Worm (Caenorhabditis elegans): ENCODE measurements around the gene hphd-1.
"Not testable (repeated sequence)": the region's sequence is repeated elsewhere in the genome, so short reads cannot be mapped to it uniquely, and the experiment has no call there.

The hphd-1 gene

DNA sequence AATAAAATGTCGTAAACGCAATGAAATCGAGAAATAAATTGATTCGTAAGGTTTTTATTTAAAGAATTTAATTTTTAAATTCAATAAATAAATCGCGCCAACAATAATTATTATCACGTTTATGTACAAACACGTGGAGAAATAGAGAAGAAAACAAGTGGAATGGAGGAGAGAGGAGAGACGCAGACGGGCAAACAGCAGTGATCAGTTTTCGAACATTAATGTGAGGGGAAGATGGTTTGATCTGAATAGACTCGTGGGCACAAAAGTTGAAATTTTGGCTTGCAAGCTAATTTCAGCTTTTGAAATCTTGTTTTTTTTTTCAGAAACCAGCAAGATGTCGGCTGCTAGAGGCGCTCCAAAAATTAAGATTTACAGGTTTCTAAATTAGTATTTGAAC lies at the start of gene hphd-1:
TSS of gene hphd-1 (minus strand) at position 323 of the 400 bp plus-strand sequence.
- no peak for TF ChIP-seq pes-1 (GFP tag; IDR thresholded peaks at IDR 0.05)
- no peak for TF ChIP-seq ceh-36 (tag; optimal IDR thresholded peaks at IDR 0.05)
- no peak for TF ChIP-seq ets-7 (tag; optimal IDR thresholded peaks at IDR 0.05)
- no peak for TF ChIP-seq ama-1 (optimal IDR thresholded peaks at IDR 0.05)
- no peak for TF ChIP-seq ceh-13 (GFP tag; optimal IDR thresholded peaks at IDR 0.05)
- TF ChIP-seq hnd-1 (tag; optimal IDR thresholded peaks at IDR 0.05), result no peak

DNA sequence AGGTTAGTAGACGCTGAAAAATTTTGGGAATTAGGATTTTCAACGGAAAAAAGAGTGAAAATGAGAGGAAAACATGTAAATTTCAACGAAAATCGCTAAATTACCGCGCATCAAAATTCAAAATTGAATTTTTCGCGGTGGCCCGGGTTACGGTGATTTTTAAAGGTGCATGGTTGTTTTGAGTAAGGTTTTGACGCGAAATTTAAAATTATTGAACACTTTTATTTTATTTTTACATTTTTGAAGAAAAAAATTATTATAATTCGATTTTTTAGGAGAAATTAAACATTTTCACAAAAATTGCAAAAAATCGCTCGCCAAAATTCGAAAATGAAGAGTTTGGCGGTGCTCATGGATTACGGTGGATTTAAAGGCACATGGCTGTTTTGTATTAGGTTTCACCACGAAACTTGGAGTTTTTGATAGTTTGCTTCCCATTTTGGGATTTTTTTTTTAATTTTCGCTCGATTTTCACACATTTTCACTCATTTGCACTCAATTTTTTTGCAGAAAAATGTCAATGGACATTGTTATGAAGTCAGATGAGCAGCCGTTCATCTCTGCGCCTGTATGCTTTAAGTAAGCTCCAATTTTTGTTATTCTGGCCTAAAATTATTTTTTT lies 47.2 kb upstream of the hphd-1 start, which contains the start of gene puf-6:
TSS of gene puf-6 (minus strand) at position 13 of the 622 bp plus-strand sequence.
- TF ChIP-seq hnd-1 (tag; optimal IDR thresholded peaks at IDR 0.05); hmg-4 (GFP tag; optimal IDR thresholded peaks at IDR 0.05); B0310.2 (tag; optimal IDR thresholded peaks at IDR 0.05): not testable (repeated sequence)

DNA sequence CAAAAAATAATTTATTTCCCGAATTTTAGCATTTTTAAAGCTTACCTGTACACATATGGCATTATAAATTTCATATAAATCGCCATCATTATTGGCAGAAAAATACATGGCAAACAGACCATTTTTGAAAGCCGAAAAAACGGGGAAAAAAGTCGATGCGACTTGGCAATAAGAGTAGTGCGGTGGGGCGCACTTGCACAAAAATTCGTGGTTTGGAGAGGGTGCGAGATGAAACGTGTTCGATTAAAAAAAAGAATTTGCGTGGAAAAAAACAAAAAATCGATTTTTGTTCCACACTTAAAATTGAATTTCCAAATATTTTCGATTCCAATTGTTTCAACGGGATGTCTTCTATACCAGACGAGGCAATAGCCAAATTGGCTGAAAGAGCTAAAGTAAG lies 40.3 kb upstream of the hphd-1 start, which contains the start of gene F18A11.3:
TSS of gene F18A11.3 (minus strand) at position 125 of the 400 bp plus-strand sequence.
- no peak for TF ChIP-seq ama-1 (optimal IDR thresholded peaks at IDR 0.05)
- TF ChIP-seq tbx-11 (GFP tag; IDR thresholded peaks at IDR 0.05), result no peak
- TF ChIP-seq pes-1 (GFP tag; IDR thresholded peaks at IDR 0.05), result no peak
- no peak for TF ChIP-seq F13C5.2 (tag; optimal IDR thresholded peaks at IDR 0.05)
- no peak for TF ChIP-seq sea-1 (GFP tag; conservative IDR thresholded peaks at IDR 0.05)
- no peak for TF ChIP-seq flt-1 (GFP tag; IDR thresholded peaks at IDR 0.05)
- TF ChIP-seq scrt-1 (GFP tag; IDR thresholded peaks at IDR 0.05), result no peak
- TF ChIP-seq hnd-1 (tag; optimal IDR thresholded peaks at IDR 0.05), result no peak
- no peak for TF ChIP-seq ceh-13 (GFP tag; optimal IDR thresholded peaks at IDR 0.05)
- no peak for TF ChIP-seq ets-7 (tag; optimal IDR thresholded peaks at IDR 0.05)
- TF ChIP-seq hmg-4 (GFP tag; optimal IDR thresholded peaks at IDR 0.05), result no peak
- no peak for TF ChIP-seq ceh-36 (tag; optimal IDR thresholded peaks at IDR 0.05)
- TF ChIP-seq aly-1 (tag; optimal IDR thresholded peaks at IDR 0.05), result no peak
- no peak for TF ChIP-seq B0310.2 (tag; optimal IDR thresholded peaks at IDR 0.05)
- TF ChIP-seq hmbx-1 (tag; optimal IDR thresholded peaks at IDR 0.05), result no peak
- no peak for TF ChIP-seq tbx-37 (GFP tag; conservative IDR thresholded peaks at IDR 0.05)
- no peak for TF ChIP-seq tra-4 (tag; optimal IDR thresholded peaks at IDR 0.05)

DNA sequence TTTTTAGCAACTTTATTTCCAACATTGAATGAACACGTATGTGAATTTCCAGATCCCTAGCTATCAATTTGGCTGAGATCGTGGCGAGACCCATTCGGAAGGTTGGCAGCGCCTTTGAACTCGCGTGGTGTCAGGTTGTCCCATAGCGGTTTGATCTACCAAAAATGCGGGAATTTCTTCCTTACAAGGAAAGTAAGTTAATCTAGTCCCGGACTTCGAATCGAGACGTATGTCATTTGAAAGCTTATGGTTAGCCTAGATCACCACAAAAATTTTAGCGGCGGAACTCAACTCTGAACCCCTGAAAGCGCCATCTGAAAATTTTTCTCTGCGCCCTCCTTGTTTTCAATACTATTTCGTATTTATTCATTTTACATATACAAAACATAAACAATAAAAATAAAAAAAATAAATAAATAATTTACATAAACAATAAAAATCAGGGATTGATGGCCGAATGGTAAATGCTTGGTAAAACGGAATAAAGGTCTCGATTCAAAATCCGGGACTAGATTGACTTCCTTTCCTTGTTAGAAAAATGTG lies 35.3 kb upstream of the hphd-1 start, which contains the start of gene F18A11.2:
TSS of gene F18A11.2 (plus strand) at position 51 of the 543 bp plus-strand sequence.
- TF ChIP-seq hmg-4 (GFP tag; optimal IDR thresholded peaks at IDR 0.05); tra-4 (tag; optimal IDR thresholded peaks at IDR 0.05); ceh-13 (GFP tag; optimal IDR thresholded peaks at IDR 0.05): not testable (repeated sequence)

DNA sequence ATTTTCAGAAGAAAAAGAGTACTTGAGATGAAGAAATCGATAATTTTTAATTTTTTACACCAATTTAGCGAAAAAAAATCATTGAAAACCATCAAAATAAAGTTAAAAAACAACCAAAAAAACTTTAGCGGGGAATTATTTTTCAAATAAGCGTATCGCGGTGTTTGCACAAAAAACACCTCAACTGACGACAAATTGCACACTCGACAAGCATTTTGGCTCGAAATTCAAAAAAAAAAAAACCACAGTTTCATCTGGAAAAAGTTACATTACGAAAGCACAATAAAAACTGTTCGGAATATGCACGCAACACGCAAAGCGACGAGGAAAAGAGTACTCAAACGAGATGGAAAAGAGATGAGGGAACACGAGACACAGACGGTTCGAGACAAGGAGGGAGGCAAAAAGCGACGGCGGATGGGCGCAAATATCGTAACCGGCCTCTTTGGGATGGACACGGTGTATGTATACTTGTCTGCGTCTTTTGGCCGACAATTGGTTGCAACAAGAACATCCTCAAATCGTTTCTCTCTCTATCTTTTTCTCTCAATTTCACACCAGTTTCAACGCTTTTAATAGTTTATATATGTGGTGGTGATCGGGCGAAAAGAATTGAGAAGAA lies 34.3 kb upstream of the hphd-1 start:
- no peak for TF ChIP-seq ets-7 (tag; optimal IDR thresholded peaks at IDR 0.05)
- TF ChIP-seq ceh-36 (tag; optimal IDR thresholded peaks at IDR 0.05), result no peak
- TF ChIP-seq ama-1 (optimal IDR thresholded peaks at IDR 0.05), result no peak
- TF ChIP-seq aly-1 (tag; optimal IDR thresholded peaks at IDR 0.05), result no peak
- no peak for TF ChIP-seq hnd-1 (tag; optimal IDR thresholded peaks at IDR 0.05)
- TF ChIP-seq hmg-4 (GFP tag; optimal IDR thresholded peaks at IDR 0.05), result no peak
- no peak for TF ChIP-seq tra-4 (tag; optimal IDR thresholded peaks at IDR 0.05)
- TF ChIP-seq scrt-1 (GFP tag; IDR thresholded peaks at IDR 0.05), result no peak
- no peak for TF ChIP-seq F13C5.2 (tag; optimal IDR thresholded peaks at IDR 0.05)
- no peak for TF ChIP-seq pes-1 (GFP tag; IDR thresholded peaks at IDR 0.05)

DNA sequence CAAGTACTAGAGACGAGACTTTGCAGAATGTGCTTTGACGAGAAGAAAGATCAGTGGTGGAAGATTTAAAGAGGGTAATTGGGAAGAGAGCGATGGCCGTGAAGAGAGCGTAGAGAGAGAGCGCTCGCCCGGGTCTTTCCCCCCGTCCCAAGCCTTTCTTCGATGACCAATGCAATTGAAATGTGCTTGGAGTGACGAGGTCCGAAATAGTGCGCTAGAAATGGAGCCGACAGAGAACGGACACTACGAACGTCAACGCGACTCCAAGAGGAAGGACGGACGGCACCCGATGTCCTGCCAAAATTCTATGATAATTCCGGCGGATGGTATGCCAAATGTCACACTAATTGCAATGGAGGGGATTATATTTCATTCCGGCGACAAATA lies 33.7 kb upstream of the hphd-1 start:
- TF ChIP-seq hmbx-1 (tag; optimal IDR thresholded peaks at IDR 0.05) (no peak), ama-1 (optimal IDR thresholded peaks at IDR 0.05) (no peak), pes-1 (GFP tag; IDR thresholded peaks at IDR 0.05) (no peak), tbx-11 (GFP tag; IDR thresholded peaks at IDR 0.05) (no peak)

DNA sequence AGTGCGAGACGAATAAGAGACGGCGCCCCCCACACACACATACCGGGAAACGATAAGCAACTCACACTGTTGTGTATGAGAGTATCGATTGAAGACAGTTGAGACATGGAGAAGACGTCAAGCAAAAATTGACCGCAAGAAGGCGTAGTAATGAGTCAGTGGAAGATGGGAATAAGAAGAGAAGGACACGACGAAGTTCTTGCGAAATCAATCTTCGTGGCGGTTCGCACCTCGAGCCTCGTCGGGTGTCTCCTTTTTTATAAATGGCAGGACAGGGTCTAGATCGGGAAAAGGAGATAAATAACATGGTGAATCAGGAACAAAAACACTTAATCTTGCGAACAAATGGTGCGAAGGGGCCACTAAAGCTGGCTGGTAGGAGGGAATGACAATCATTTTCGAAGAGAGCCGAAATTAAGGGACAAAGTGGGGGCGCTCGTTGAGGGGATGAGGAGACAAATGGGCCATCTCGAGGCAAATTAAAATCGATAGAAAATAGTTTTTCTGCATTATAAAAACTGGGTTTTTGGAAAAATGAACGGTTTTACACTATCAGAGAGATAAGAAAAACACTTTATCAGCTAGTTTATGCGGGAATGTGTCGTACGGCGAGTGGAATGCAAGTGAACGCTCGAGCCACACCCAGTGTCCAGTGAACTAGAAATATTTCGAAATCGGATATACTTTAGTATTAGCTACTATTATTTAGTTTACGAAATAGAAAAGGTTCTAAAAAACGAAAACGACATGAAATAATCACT lies 33.1 kb upstream of the hphd-1 start:
- no peak for TF ChIP-seq sea-1 (GFP tag; conservative IDR thresholded peaks at IDR 0.05)
- TF ChIP-seq ceh-13 (GFP tag; optimal IDR thresholded peaks at IDR 0.05), result no peak
- no peak for TF ChIP-seq pes-1 (GFP tag; IDR thresholded peaks at IDR 0.05)
- TF ChIP-seq ceh-36 (tag; optimal IDR thresholded peaks at IDR 0.05), result no peak
- no peak for TF ChIP-seq hmg-4 (GFP tag; optimal IDR thresholded peaks at IDR 0.05)
- TF ChIP-seq ets-7 (tag; optimal IDR thresholded peaks at IDR 0.05), result no peak
- TF ChIP-seq ama-1 (optimal IDR thresholded peaks at IDR 0.05), result no peak
- TF ChIP-seq hmbx-1 (tag; optimal IDR thresholded peaks at IDR 0.05), result no peak
- TF ChIP-seq hnd-1 (tag; optimal IDR thresholded peaks at IDR 0.05), result no peak
- TF ChIP-seq aly-1 (tag; optimal IDR thresholded peaks at IDR 0.05), result no peak
- TF ChIP-seq F13C5.2 (tag; optimal IDR thresholded peaks at IDR 0.05), result no peak
- TF ChIP-seq flt-1 (GFP tag; IDR thresholded peaks at IDR 0.05), result no peak
- no peak for TF ChIP-seq B0310.2 (tag; optimal IDR thresholded peaks at IDR 0.05)
- TF ChIP-seq tbx-37 (GFP tag; conservative IDR thresholded peaks at IDR 0.05), result no peak
